Fruit fly (Drosophila melanogaster): ENCODE results near the gene CG4678.

CG4678 gene

DNA sequence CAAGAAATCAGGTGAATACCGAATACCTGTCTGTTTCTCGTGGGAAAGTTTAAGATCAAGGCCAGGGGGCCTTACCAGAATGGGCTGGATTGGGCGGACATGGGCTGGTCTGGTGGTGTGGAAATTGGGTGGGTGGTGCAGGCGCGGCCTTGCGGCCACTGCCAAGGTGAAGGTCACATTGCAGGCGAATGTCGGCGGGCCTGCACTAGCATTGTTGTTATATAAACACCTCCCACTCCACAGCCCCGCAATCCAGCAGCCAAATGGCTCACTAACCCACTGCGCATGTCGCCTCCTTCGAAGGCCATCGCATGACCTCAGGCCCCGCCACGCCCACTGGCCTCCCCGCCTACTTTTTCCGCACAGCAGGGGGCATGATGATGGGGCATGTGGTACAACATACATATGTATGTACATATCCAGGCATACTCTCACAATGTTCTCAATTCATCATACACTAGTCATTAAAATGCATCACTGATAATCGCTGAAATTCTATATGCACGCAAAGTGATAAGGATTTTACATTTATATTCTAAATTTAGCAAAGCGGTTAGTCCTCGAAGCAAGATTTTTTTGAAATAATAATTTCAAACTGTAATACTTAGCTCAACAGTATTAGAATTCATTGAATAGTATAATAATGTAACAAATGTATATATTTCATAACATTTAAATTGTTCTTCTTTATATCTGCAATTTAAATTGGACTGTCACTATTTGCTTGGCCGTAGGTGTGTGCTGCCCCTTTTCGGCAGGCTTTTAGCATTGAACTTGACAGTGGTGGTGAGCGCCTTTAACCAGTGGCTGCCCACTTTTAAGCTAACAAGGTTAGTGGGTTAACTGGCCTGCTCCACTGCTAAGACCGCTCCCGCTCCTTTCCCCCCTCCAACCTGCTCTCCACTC, 936 bp downstream of the CG4678 start (continued):
- no peak for TF ChIP-seq Eip93F (GFP tag; optimal IDR thresholded peaks at IDR 0.05)
- no peak for TF ChIP-seq fkh (GFP tag; optimal IDR thresholded peaks at IDR 0.05)
- TF ChIP-seq Hr39 (GFP tag; optimal IDR thresholded peaks at IDR 0.05): no peak
- no peak for TF ChIP-seq CG11902 (GFP tag; optimal IDR thresholded peaks at IDR 0.05)
- no peak for TF ChIP-seq CG6792 (GFP tag; optimal IDR thresholded peaks at IDR 0.05)
- TF ChIP-seq vri (GFP tag; optimal IDR thresholded peaks at IDR 0.05): no peak
- TF ChIP-seq CG6854 (GFP tag; optimal IDR thresholded peaks at IDR 0.05): no peak
- no peak for TF ChIP-seq eg (GFP tag; IDR thresholded peaks at IDR 0.05)
- TF ChIP-seq CG31627 (GFP tag; optimal IDR thresholded peaks at IDR 0.05): no peak
- TF ChIP-seq CG6276 (GFP tag; optimal IDR thresholded peaks at IDR 0.05): no peak
- TF ChIP-seq pdm3 (GFP tag; optimal IDR thresholded peaks at IDR 0.05): no peak
- peak; percentile 8 for TF ChIP-seq CG4318 (GFP tag; optimal IDR thresholded peaks at IDR 0.05)
- TF ChIP-seq ss (GFP tag; optimal IDR thresholded peaks at IDR 0.05): no peak
- TF ChIP-seq CG6163 (GFP tag; IDR thresholded peaks at IDR 0.05): no peak
- TF ChIP-seq topi (GFP tag; optimal IDR thresholded peaks at IDR 0.05): no peak
- TF ChIP-seq OdsH (GFP tag; optimal IDR thresholded peaks at IDR 0.05): peak; percentile 4
- peak; percentile 66 for TF ChIP-seq Eip78C (GFP tag)
- no peak for TF ChIP-seq CG3032 (tag; optimal IDR thresholded peaks at IDR 0.05)

- TF ChIP-seq CG11294 (GFP tag; IDR thresholded peaks at IDR 0.05) (no peak), Hr38 (GFP tag; optimal IDR thresholded peaks at IDR 0.05) (no peak), Ets21C (GFP tag; optimal IDR thresholded peaks at IDR 0.05) (no peak), Eip75B (GFP tag; optimal IDR thresholded peaks at IDR 0.05) (no peak), dsx (GFP tag; optimal IDR thresholded peaks at IDR 0.05; ENCODE audit: poor library complexity, severe bottlenecking) (no peak), Sox102F (GFP tag; optimal IDR thresholded peaks at IDR 0.05) (no peak), svp (GFP tag) (peak; percentile 46), Ets96B (tag; optimal IDR thresholded peaks at IDR 0.05) (no peak), Sox15 (GFP tag; optimal IDR thresholded peaks at IDR 0.05) (no peak), CG9139 (GFP tag; optimal IDR thresholded peaks at IDR 0.05) (no peak), fkh (GFP tag; optimal IDR thresholded peaks at IDR 0.05) (no peak), CG3032 (tag; optimal IDR thresholded peaks at IDR 0.05) (no peak), salr (GFP tag; optimal IDR thresholded peaks at IDR 0.05) (no peak), achi (GFP tag; optimal IDR thresholded peaks at IDR 0.05) (no peak), Hr39 (GFP tag; optimal IDR thresholded peaks at IDR 0.05) (no peak), fd59A (GFP tag; optimal IDR thresholded peaks at IDR 0.05) (no peak), dac (GFP tag; optimal IDR thresholded peaks at IDR 0.05) (no peak), CG8632 (GFP tag; optimal IDR thresholded peaks at IDR 0.05) (no peak), acj6 (GFP tag; optimal IDR thresholded peaks at IDR 0.05) (no peak), CG6854 (GFP tag; optimal IDR thresholded peaks at IDR 0.05) (no peak), CG6276 (GFP tag; optimal IDR thresholded peaks at IDR 0.05) (no peak), fd85E (GFP tag; optimal IDR thresholded peaks at IDR 0.05) (no peak), eg (GFP tag; IDR thresholded peaks at IDR 0.05) (no peak), CG32006 (GFP tag; optimal IDR thresholded peaks at IDR 0.05) (peak; percentile 50), lz (GFP tag; optimal IDR thresholded peaks at IDR 0.05) (no peak), CG15336 (GFP tag; IDR thresholded peaks at IDR 0.05) (0 out of 2 replicates have a peak, but pooled peaks have one; percentile 19), spab (GFP tag; optimal IDR thresholded peaks at IDR 0.05) (no peak), cyc (GFP tag; optimal IDR thresholded peaks at IDR 0.05) (no peak), Met (GFP tag; optimal IDR thresholded peaks at IDR 0.05) (no peak), Eip93F (GFP tag; optimal IDR thresholded peaks at IDR 0.05) (no peak), Smox (GFP tag; optimal IDR thresholded peaks at IDR 0.05) (no peak), Blimp-1 (GFP tag; optimal IDR thresholded peaks at IDR 0.05) (no peak), Lpt (GFP tag; optimal IDR thresholded peaks at IDR 0.05) (no peak), CG11762 (GFP tag; optimal IDR thresholded peaks at IDR 0.05; ENCODE audit: insufficient read depth) (no peak), esn (GFP tag; optimal IDR thresholded peaks at IDR 0.05) (no peak), CG4318 (GFP tag; optimal IDR thresholded peaks at IDR 0.05) (peak; percentile 11), pdm3 (GFP tag; optimal IDR thresholded peaks at IDR 0.05) (no peak), CG3919 (GFP tag; optimal IDR thresholded peaks at IDR 0.05) (no peak)
Measured at dm6 chrX:16697882-16698571, 2.1 kb downstream of the CG4678 start.
